Worm (Caenorhabditis elegans): ENCODE measurements around the gene trap-4.

DNA sequence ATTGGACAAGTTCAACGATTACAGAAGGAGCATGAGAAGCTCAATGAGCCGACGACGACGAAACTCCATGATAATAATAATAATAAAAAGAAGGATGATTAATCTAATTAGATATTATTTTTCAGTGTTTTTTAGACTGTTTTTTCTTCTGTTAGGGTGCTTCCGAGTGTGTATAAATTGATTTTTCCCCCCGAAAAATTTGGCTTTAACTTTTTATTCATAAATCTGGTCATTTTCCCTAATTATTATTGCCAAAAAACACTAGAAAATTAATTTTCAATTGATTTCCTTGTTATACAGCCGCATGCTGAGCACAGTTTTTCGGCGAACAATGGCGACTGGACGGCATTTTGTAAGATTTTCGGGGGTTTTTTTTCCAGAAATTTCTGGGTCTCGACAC is 3.1 kb downstream of the trap-4 start, which contains the start of gene nft-1:
- TF ChIP-seq lin-13 (GFP tag; optimal IDR thresholded peaks at IDR 0.05) (no peak), ama-1 (optimal IDR thresholded peaks at IDR 0.05) (no peak), blmp-1 (tag; optimal IDR thresholded peaks at IDR 0.05; ENCODE audit: insufficient read depth) (no peak), nhr-77 (tag; optimal IDR thresholded peaks at IDR 0.05) (no peak), elt-1 (tag; optimal IDR thresholded peaks at IDR 0.05) (no peak), nhr-12 (tag; optimal IDR thresholded peaks at IDR 0.05) (no peak), unc-39 (tag; optimal IDR thresholded peaks at IDR 0.05) (no peak)

Measured in whole organism, L2 larva.